Fruit fly (Drosophila melanogaster): ENCODE results near the gene CG33985.
A peak's percentile ranks its signal among the peaks of the same experiment; 100 is the strongest.

CG33985 gene

DNA sequence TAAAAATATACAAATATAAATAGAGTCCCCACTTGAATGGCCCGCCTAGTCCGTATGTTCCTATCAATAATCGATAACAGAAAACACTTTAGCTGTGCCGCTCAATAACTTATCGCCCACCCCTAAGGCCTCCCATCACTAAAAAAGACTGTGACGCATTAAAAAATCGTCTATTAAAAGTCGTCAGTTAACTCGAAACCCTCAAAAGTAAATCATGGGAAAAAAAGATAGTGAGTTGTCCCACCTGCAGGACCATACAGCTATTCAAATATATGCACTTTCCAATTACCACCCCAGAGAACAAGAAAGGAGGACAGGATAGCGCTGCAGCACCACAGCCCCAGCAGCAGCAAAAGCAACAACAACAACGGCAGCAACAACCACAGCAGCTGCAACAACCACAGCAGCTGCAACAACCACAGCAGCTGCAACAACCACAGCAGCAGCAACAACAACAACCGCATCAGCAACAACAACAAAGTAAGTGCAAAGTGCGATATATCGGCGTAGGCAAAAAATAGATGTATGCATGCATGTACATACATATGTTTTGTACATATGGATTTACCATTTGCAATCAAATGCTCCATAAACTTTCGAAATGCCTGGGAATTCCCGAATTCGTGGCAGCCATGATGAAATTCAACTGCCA lies 27.5 kb upstream of the CG33985 start, which contains the start of gene AGO2 (continued):
- TF ChIP-seq zfh2 (GFP tag; optimal IDR thresholded peaks at IDR 0.05) (peak; percentile 9), Side (GFP tag; optimal IDR thresholded peaks at IDR 0.05) (peak; percentile 51), Hmr (GFP tag; optimal IDR thresholded peaks at IDR 0.05) (no peak), tgo (GFP tag; IDR thresholded peaks at IDR 0.05) (no peak), HHEX (GFP tag; optimal IDR thresholded peaks at IDR 0.05) (peak; percentile 21), BEAF-32 (GFP tag; optimal IDR thresholded peaks at IDR 0.05) (peak; percentile 69), pzg (GFP tag; optimal IDR thresholded peaks at IDR 0.05) (peak; percentile 62), sens (GFP tag) (no peak), bowl (GFP tag; IDR thresholded peaks at IDR 0.05) (no peak), CG10147 (GFP tag; optimal IDR thresholded peaks at IDR 0.05) (peak; percentile 38), dimm (GFP tag; IDR thresholded peaks at IDR 0.05) (no peak), Eip74EF (GFP tag; optimal IDR thresholded peaks at IDR 0.05) (peak in 1 of 2 experiments; percentile 29), ara (GFP tag; IDR thresholded peaks at IDR 0.05) (no peak), CG12071 (GFP tag; optimal IDR thresholded peaks at IDR 0.05) (no peak), vvl (GFP tag; IDR thresholded peaks at IDR 0.05) (peak; percentile 34; the same call in 1 of the 2 replicates), Opbp (GFP tag; IDR thresholded peaks at IDR 0.05; ENCODE audit: partially characterized antibody) (peak; percentile 62; the same call in 2 of the 3 replicates), Xrp1 (GFP tag; IDR thresholded peaks at IDR 0.05) (peak; percentile 41; the same call in 1 of the 2 replicates), CG12744 (GFP tag; optimal IDR thresholded peaks at IDR 0.05) (no peak), CG6254 (GFP tag; optimal IDR thresholded peaks at IDR 0.05) (no peak), CG7928 (GFP tag; optimal IDR thresholded peaks at IDR 0.05) (no peak), Xbp1 (GFP tag; optimal IDR thresholded peaks at IDR 0.05) (no peak), CG1647 (GFP tag; optimal IDR thresholded peaks at IDR 0.05) (no peak), CG18599 (GFP tag; optimal IDR thresholded peaks at IDR 0.05) (no peak), inv (GFP tag; IDR thresholded peaks at IDR 0.05; ENCODE audit: partially characterized antibody) (peak; percentile 59; the same call in 1 of the 2 replicates), trem (tag; optimal IDR thresholded peaks at IDR 0.05) (peak; percentile 66), tup (GFP tag; optimal IDR thresholded peaks at IDR 0.05) (no peak), Hr51 (GFP tag; optimal IDR thresholded peaks at IDR 0.05) (peak in 1 of 2 experiments; percentile 61), CG13894 (tag; optimal IDR thresholded peaks at IDR 0.05) (no peak), CG16813 (GFP tag; IDR thresholded peaks at IDR 0.05; ENCODE audit: partially characterized antibody) (peak; percentile 68; the same call in 2 of the 3 replicates), pfk (GFP tag; optimal IDR thresholded peaks at IDR 0.05) (no peak), CG17328 (GFP tag; IDR thresholded peaks at IDR 0.05) (no peak), CHES-1-like (GFP tag; optimal IDR thresholded peaks at IDR 0.05) (peak; percentile 54), Sox100B (GFP tag; optimal IDR thresholded peaks at IDR 0.05) (no peak), Atf-2 (GFP tag; optimal IDR thresholded peaks at IDR 0.05) (no peak), ERR (GFP tag; optimal IDR thresholded peaks at IDR 0.05) (no peak), CG18011 (GFP tag; optimal IDR thresholded peaks at IDR 0.05) (no peak), CG12299 (tag; optimal IDR thresholded peaks at IDR 0.05) (peak; percentile 24), lilli (GFP tag; optimal IDR thresholded peaks at IDR 0.05) (peak; percentile 30), CG12104 (GFP tag; optimal IDR thresholded peaks at IDR 0.05) (no peak), CG5180 (GFP tag; optimal IDR thresholded peaks at IDR 0.05) (peak; percentile 11), Dek (tag; optimal IDR thresholded peaks at IDR 0.05) (no peak), CG11696 (GFP tag; IDR thresholded peaks at IDR 0.05) (no peak), CG10979 (tag; optimal IDR thresholded peaks at IDR 0.05) (peak; percentile 12), tx (GFP tag; optimal IDR thresholded peaks at IDR 0.05) (no peak), unc-4 (GFP tag; IDR thresholded peaks at IDR 0.05; ENCODE audit: partially characterized antibody) (peak; percentile 58), YL-1 (GFP tag; optimal IDR thresholded peaks at IDR 0.05) (peak; percentile 92), hkb (optimal IDR thresholded peaks at IDR 0.05) (no peak), hkb (GFP tag; IDR thresholded peaks at IDR 0.05) (no peak), CG11723 (GFP tag; optimal IDR thresholded peaks at IDR 0.05) (no peak)

All from whole organism, embryonic.